Worm (Caenorhabditis elegans) whole organism, mixed stage, embryonic: ENCODE results near the gene C16C8.10.

Source experiments
- bed-3 ChIP-seq: fragments of 200-800 bp; sonication (Bioruptor generic); optimal IDR thresholded peaks from 3 replicates; lab custom pipeline; 2018; ENCODE audit warnings: mild to moderate bottlenecking, missing genetic modification characterization, moderate library complexity, missing compliant biosample characterization
- blmp-1 ChIP-seq: fragments of 150-350 bp; optimal IDR thresholded peaks from 2 replicates; lab custom pipeline; 2014; ENCODE audit warnings: missing biosample characterization, missing genetic modification characterization
- ceh-39 ChIP-seq: fragments of 150-350 bp; optimal IDR thresholded peaks from 2 replicates; lab custom pipeline; 2014; ENCODE audit warnings: missing biosample characterization, missing genetic modification characterization
- ceh-43 ChIP-seq: fragments of 200-800 bp; sonication (Bioruptor generic); optimal IDR thresholded peaks from 2 replicates; lab custom pipeline; 2018; ENCODE audit warnings: mild to moderate bottlenecking, missing genetic modification characterization, moderate library complexity, missing compliant biosample characterization
- ceh-83 ChIP-seq: fragments of 200-800 bp; sonication (Bioruptor generic); optimal IDR thresholded peaks from 2 replicates; lab custom pipeline; 2018; ENCODE audit warnings: mild to moderate bottlenecking, missing genetic modification characterization, missing compliant biosample characterization
- ces-1 ChIP-seq: fragments of 150-350 bp; optimal IDR thresholded peaks from 2 replicates; lab custom pipeline; 2014; ENCODE audit warnings: missing biosample characterization, missing genetic modification reagents, missing genetic modification characterization
- cnd-1 ChIP-seq: fragments of 200-800 bp; sonication (Bioruptor generic); optimal IDR thresholded peaks from 2 replicates; lab custom pipeline; 2018; ENCODE audit warnings: mild to moderate bottlenecking, missing genetic modification characterization, missing compliant biosample characterization
- drap-1 ChIP-seq: fragments of 200-800 bp; sonication (Bioruptor generic); optimal IDR thresholded peaks from 3 replicates; lab custom pipeline; 2018; ENCODE audit warnings: mild to moderate bottlenecking, missing genetic modification characterization, missing compliant biosample characterization
- elt-3 ChIP-seq: fragments of 150-350 bp; optimal IDR thresholded peaks from 2 replicates; lab custom pipeline; 2014; ENCODE audit warnings: missing biosample characterization, missing genetic modification characterization
- flh-1 ChIP-seq: fragments of 200-800 bp; sonication (Bioruptor generic); optimal IDR thresholded peaks from 2 replicates; lab custom pipeline; 2018; ENCODE audit warnings: mild to moderate bottlenecking, missing genetic modification characterization, moderate library complexity, missing compliant biosample characterization
- ham-2 ChIP-seq: fragments of 200-800 bp; sonication (Bioruptor generic); optimal IDR thresholded peaks from 2 replicates; lab custom pipeline; 2018; ENCODE audit warnings: mild to moderate bottlenecking, missing genetic modification characterization, missing compliant biosample characterization
- hlh-1 ChIP-seq: fragments of 150-350 bp; optimal IDR thresholded peaks from 2 replicates; lab custom pipeline; 2014; ENCODE audit warnings: missing biosample characterization, missing genetic modification reagents, missing genetic modification characterization
- lin-13 ChIP-seq: fragments of 150-350 bp; optimal IDR thresholded peaks from 2 replicates; lab custom pipeline; 2014; ENCODE audit warnings: missing biosample characterization, missing genetic modification characterization
- lin-32 ChIP-seq: fragments of 200-800 bp; sonication (Bioruptor generic); optimal IDR thresholded peaks from 2 replicates; lab custom pipeline; 2018; ENCODE audit warnings: mild to moderate bottlenecking, missing genetic modification characterization, missing compliant biosample characterization
- lsy-2 ChIP-seq: fragments of 150-350 bp; optimal IDR thresholded peaks from 2 replicates; lab custom pipeline; 2014; ENCODE audit warnings: missing biosample characterization, missing genetic modification characterization
- mab-5 ChIP-seq: fragments of 150-350 bp; optimal IDR thresholded peaks from 2 replicates; lab custom pipeline; 2014; ENCODE audit warnings: missing biosample characterization, missing genetic modification characterization
- mep-1 ChIP-seq: fragments of 150-350 bp; optimal IDR thresholded peaks from 2 replicates; lab custom pipeline; 2017; ENCODE audit warnings: missing biosample characterization, missing genetic modification reagents, missing genetic modification characterization, inconsistent platforms
- mls-2 ChIP-seq: sonication (generic microtip); optimal IDR thresholded peaks from 2 replicates; lab custom pipeline; 2016; ENCODE audit warnings: mild to moderate bottlenecking, missing genetic modification characterization, moderate library complexity, missing compliant biosample characterization
- nhr-12 ChIP-seq: fragments of 150-350 bp; optimal IDR thresholded peaks from 2 replicates; lab custom pipeline; 2014; ENCODE audit warnings: missing biosample characterization, missing genetic modification characterization
- nhr-2 ChIP-seq: fragments of 150-350 bp; optimal IDR thresholded peaks from 2 replicates; lab custom pipeline; 2014; ENCODE audit warnings: missing biosample characterization, missing genetic modification characterization
- nhr-237 ChIP-seq: fragments of 150-350 bp; optimal IDR thresholded peaks from 2 replicates; lab custom pipeline; 2014; ENCODE audit warnings: missing biosample characterization, missing genetic modification characterization
- nhr-28 ChIP-seq: fragments of 150-350 bp; optimal IDR thresholded peaks from 2 replicates; lab custom pipeline; 2014; ENCODE audit warnings: missing biosample characterization, missing genetic modification characterization
- nhr-76 ChIP-seq: sonication (generic microtip); optimal IDR thresholded peaks from 2 replicates; lab custom pipeline; 2017; ENCODE audit warnings: missing biosample characterization, missing genetic modification characterization
- pha-4 ChIP-seq: fragments of 150-350 bp; optimal IDR thresholded peaks from 2 replicates; lab custom pipeline; 2018; ENCODE audit warnings: missing biosample characterization, missing genetic modification reagents, missing genetic modification characterization
- snpc-4 ChIP-seq: fragments of 150-350 bp; optimal IDR thresholded peaks from 2 replicates; lab custom pipeline; 2014; ENCODE audit warnings: missing biosample characterization, missing genetic modification characterization
- sptf-1 ChIP-seq: sonication (generic microtip); optimal IDR thresholded peaks from 2 replicates; lab custom pipeline; 2017; ENCODE audit warnings: mild to moderate bottlenecking, missing genetic modification characterization, moderate library complexity, missing compliant biosample characterization
- tbx-8 ChIP-seq: fragments of 200-800 bp; sonication (Bioruptor generic); optimal IDR thresholded peaks from 2 replicates; lab custom pipeline; 2018; ENCODE audit warnings: mild to moderate bottlenecking, missing genetic modification characterization, moderate library complexity, missing compliant biosample characterization
- unc-120 ChIP-seq: sonication (generic microtip); optimal IDR thresholded peaks from 2 replicates; lab custom pipeline; 2017; ENCODE audit warnings: missing genetic modification characterization, missing compliant biosample characterization; ENCODE audit not compliant: poor library complexity, severe bottlenecking
- unc-39 ChIP-seq: fragments of 150-350 bp; optimal IDR thresholded peaks from 2 replicates; lab custom pipeline; 2014; ENCODE audit warnings: missing biosample characterization, missing genetic modification characterization
- unc-62 ChIP-seq: fragments of 150-350 bp; optimal IDR thresholded peaks from 2 replicates; lab custom pipeline; 2014; ENCODE audit warnings: missing biosample characterization, missing genetic modification reagents, missing genetic modification characterization
- zip-8 ChIP-seq: fragments of 150-350 bp; optimal IDR thresholded peaks from 2 replicates; lab custom pipeline; 2014; ENCODE audit warnings: missing biosample characterization, missing genetic modification characterization
- ztf-11 ChIP-seq: fragments of 150-350 bp; optimal IDR thresholded peaks from 2 replicates; lab custom pipeline; 2014; ENCODE audit warnings: missing biosample characterization, missing genetic modification characterization

Gene C16C8.10

DNA sequence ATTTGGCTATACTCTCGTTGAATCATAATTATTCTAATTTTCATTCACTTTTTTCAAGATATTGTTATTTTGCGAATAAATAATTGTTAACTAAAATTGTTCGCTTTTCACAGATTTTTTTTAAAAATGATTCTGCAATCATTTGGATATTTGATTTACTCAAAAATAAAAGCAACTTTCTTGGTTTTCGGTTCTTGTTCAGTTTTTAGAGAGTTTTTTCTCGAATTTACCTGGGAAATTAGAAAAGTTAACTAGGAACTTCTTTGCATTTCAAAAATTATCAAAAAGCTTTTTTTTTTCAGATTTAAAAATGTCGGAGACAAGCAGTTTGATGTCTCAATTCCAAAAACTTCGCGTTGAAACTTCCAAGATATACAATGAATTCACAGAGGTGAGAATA is 17.8 kb downstream of the C16C8.10 start, which contains the start of the genes C16C8.20 and gldi-6:
Gene C16C8.20 (plus strand): TSS at position 301 of the 400 bp plus-strand sequence.
Gene gldi-6 (plus strand): TSS at position 301 of the 400 bp plus-strand sequence.
- no peak for TF ChIP-seq unc-120 (tag; lab: Kevin White, UChicago)
- no peak for TF ChIP-seq mab-5
- no peak for TF ChIP-seq ham-2 (GFP tag; lab: Kevin White, UChicago)
- no peak for TF ChIP-seq lsy-2
- no peak for TF ChIP-seq unc-62 (GFP tag; lab: Kevin White, UChicago)
- no peak for TF ChIP-seq ceh-43 (GFP tag; lab: Kevin White, UChicago)
- no peak for TF ChIP-seq elt-3 (tag; lab: Kevin White, UChicago)
- no peak for TF ChIP-seq cnd-1 (tag; lab: Kevin White, UChicago)
- no peak for TF ChIP-seq nhr-76 (tag; lab: Kevin White, UChicago)
- no peak for TF ChIP-seq hlh-1 (tag; lab: Kevin White, UChicago)
- no peak for TF ChIP-seq mep-1 (tag; lab: Kevin White, UChicago)
- no peak for TF ChIP-seq nhr-12 (tag; lab: Kevin White, UChicago)
- TF ChIP-seq flh-1 (GFP tag; lab: Kevin White, UChicago), result no peak
- TF ChIP-seq ceh-83 (GFP tag; lab: Kevin White, UChicago), result no peak
- no peak for TF ChIP-seq ceh-39 (tag; lab: Kevin White, UChicago)
- no peak for TF ChIP-seq ztf-11
- TF ChIP-seq ces-1 (GFP tag; lab: Kevin White, UChicago), result no peak
- TF ChIP-seq nhr-237, result no peak
- TF ChIP-seq zip-8 (tag; lab: Kevin White, UChicago), result no peak

DNA sequence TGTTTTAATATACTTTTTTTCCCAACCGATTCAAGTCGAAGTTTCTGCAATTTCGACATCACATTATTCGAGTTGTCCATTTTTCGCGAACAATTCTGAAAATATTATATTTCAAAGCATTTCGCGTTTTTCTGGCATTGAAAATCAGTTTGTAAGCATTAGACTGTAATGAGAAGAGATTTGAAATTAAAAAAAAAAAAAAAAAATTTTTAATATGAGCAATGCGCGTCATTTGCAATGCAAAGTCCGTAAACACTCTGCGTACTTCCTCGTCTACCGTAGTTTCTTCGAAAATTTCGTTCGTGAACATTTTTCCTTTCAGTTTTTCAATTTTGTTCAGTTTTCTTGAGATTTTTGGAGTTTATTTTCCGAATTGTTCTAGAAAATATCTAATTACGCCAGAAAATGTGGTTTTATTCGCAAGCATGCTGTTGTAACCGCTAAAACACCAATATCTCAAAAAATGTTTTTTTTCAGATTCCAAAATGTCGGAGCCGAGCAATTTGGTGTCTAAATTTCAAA is 19.1 kb downstream of the C16C8.10 start, which contains the start of the genes C16C8.5 and C16C8.16:
Gene C16C8.5 (minus strand): TSS at position 101 of the 522 bp plus-strand sequence.
Gene C16C8.16 (plus strand): TSS at position 472 of the 522 bp plus-strand sequence.
- no peak for TF ChIP-seq sptf-1
- TF ChIP-seq mls-2 (tag; lab: Kevin White, UChicago), result no peak

DNA sequence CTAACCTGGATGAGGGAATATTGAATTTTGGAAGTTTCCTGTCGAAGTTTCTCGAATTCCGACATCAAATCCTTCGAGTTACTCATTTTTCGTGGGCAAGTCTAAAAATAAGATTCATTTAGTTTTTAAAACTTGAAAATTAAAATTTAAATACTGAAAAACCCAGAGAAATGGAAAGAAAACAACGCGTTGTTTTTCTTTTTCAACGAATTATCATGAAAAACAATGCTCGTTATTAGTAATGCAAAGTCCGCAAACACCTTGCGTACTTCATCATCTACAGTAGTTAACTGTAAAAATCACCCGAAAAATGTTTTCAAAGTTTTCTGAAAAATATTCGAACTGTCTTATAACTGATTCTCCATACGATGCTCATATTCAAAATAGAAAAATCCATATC is 20.2 kb downstream of the C16C8.10 start, which contains the start of gene C16C8.4:
Gene C16C8.4 (minus strand): TSS at position 101 of the 400 bp plus-strand sequence.
- TF ChIP-seq snpc-4 (tag; lab: Kevin White, UChicago) (no peak), nhr-28 (tag; lab: Kevin White, UChicago) (no peak), bed-3 (GFP tag; lab: Kevin White, UChicago) (no peak), nhr-2 (tag; lab: Kevin White, UChicago) (no peak), ceh-83 (GFP tag; lab: Kevin White, UChicago) (no peak), tbx-8 (GFP tag; lab: Kevin White, UChicago) (no peak), lin-32 (no peak), flh-1 (GFP tag; lab: Kevin White, UChicago) (no peak), cnd-1 (tag; lab: Kevin White, UChicago) (no peak), ztf-11 (no peak), mab-5 (no peak), elt-3 (tag; lab: Kevin White, UChicago) (no peak), mep-1 (tag; lab: Kevin White, UChicago) (no peak), blmp-1 (tag; lab: Kevin White, UChicago) (no peak), unc-62 (GFP tag; lab: Kevin White, UChicago) (no peak)

DNA sequence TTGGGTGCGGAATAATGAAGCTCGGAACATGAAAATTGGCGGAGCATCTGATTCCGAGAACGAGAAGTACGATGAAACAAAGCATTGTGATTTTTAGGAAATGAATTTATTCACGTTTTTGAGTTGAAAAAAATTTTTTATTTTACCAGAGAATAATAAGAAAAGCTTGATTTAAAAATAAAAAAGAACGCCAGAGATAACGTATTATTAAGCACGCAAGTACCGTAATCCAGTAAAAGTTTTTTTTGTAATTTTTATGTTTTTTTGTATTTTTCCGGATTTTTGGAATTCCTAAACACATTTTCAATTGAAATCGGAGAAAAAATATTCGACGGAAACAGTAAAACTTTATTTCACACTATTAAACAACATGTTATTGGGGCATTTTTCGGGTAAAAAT is 21.3 kb downstream of the C16C8.10 start, which contains the start of gene C16C8.22:
Gene C16C8.22 (minus strand): TSS at position 101 of the 400 bp plus-strand sequence.
- no peak for TF ChIP-seq drap-1 (GFP tag; lab: Kevin White, UChicago)
- no peak for TF ChIP-seq lin-13 (tag; lab: Kevin White, UChicago)
- no peak for TF ChIP-seq snpc-4 (tag; lab: Kevin White, UChicago)
- TF ChIP-seq nhr-2 (tag; lab: Kevin White, UChicago), result no peak
- no peak for TF ChIP-seq bed-3 (GFP tag; lab: Kevin White, UChicago)
- no peak for TF ChIP-seq mep-1 (tag; lab: Kevin White, UChicago)
- no peak for TF ChIP-seq unc-39
- TF ChIP-seq ces-1 (GFP tag; lab: Kevin White, UChicago), result no peak
- no peak for TF ChIP-seq mab-5
- no peak for TF ChIP-seq blmp-1 (tag; lab: Kevin White, UChicago)
- no peak for TF ChIP-seq lin-32
- no peak for TF ChIP-seq pha-4 (tag; lab: Kevin White, UChicago)
